Worm (Caenorhabditis elegans) whole organism, L4 larva: Measurements from ENCODE around the gene C25H3.3.
A peak's percentile ranks its signal among the peaks of the same experiment; 100 is the strongest.

ENCODE experiments used
- D1046.2 ChIP-seq: fragments of 200-800 bp; sonication (Bioruptor generic); IDR thresholded peaks from 2 replicates; pipeline ENCODE4 v1.3.6; 2022; ENCODE audit warnings: missing genetic modification characterization, missing compliant biosample characterization
- F37D6.2 ChIP-seq: sonication (generic microtip); optimal IDR thresholded peaks from 2 replicates; lab custom pipeline; 2016; ENCODE audit warnings: mild to moderate bottlenecking, missing genetic modification characterization, missing compliant biosample characterization
- F44E2.7 ChIP-seq: fragments of 200-800 bp; sonication (Bioruptor generic); IDR thresholded peaks from 2 replicates; pipeline ENCODE4 v2.1.2; 2022; ENCODE audit warnings: missing genetic modification characterization, missing compliant biosample characterization
- F49E8.2 ChIP-seq: sonication (generic microtip); optimal IDR thresholded peaks from 2 replicates; lab custom pipeline; 2016; ENCODE audit warnings: missing compliant biosample characterization, mild to moderate bottlenecking, missing genetic modification characterization, borderline replicate concordance
- R02D3.7 ChIP-seq: fragments of 150-350 bp; sonication (generic microtip); optimal IDR thresholded peaks from 3 replicates; lab custom pipeline; 2014; ENCODE audit warnings: missing biosample characterization, missing genetic modification characterization
- T20F7.1 ChIP-seq: fragments of 200-800 bp; sonication (Bioruptor generic); optimal IDR thresholded peaks from 2 replicates; lab custom pipeline; 2018; ENCODE audit warnings: mild to moderate bottlenecking, missing genetic modification characterization, missing compliant biosample characterization
- Y5F2A.4 ChIP-seq: fragments of 200-800 bp; sonication (Bioruptor generic); optimal IDR thresholded peaks from 2 replicates; lab custom pipeline; 2018; ENCODE audit warnings: mild to moderate bottlenecking, missing genetic modification characterization, missing compliant biosample characterization
- Y75B8A.6 ChIP-seq: fragments of 200-800 bp; sonication (Bioruptor generic); IDR thresholded peaks from 2 replicates; pipeline ENCODE4 v1.3.6; 2022; ENCODE audit warnings: missing genetic modification reagents, missing genetic modification characterization, missing compliant biosample characterization
- ZK337.2 ChIP-seq: fragments of 200-800 bp; sonication (Bioruptor generic); IDR thresholded peaks from 2 replicates; pipeline ENCODE4 v1.3.6; 2022; ENCODE audit warnings: missing genetic modification reagents, missing genetic modification characterization, missing compliant biosample characterization
- ama-1 ChIP-seq: fragments of 150-350 bp; optimal IDR thresholded peaks from 2 replicates; lab custom pipeline; 2014; ENCODE audit warnings: inconsistent platforms, mixed read lengths
- attf-4 ChIP-seq: sonication (generic microtip); optimal IDR thresholded peaks from 3 replicates; lab custom pipeline; 2017; ENCODE audit warnings: missing biosample characterization, missing genetic modification characterization
- ceh-20 ChIP-seq: fragments of 200-800 bp; sonication (Bioruptor generic); IDR thresholded peaks from 2 replicates; pipeline ENCODE4 v1.3.6; 2022; ENCODE audit warnings: missing genetic modification reagents, missing genetic modification characterization, missing compliant biosample characterization
- ceh-62 ChIP-seq: sonication (generic microtip); optimal IDR thresholded peaks from 2 replicates; lab custom pipeline; 2017; ENCODE audit warnings: missing biosample characterization, missing genetic modification characterization
- ceh-82 ChIP-seq: sonication (generic microtip); optimal IDR thresholded peaks from 2 replicates; lab custom pipeline; 2017; ENCODE audit warnings: missing biosample characterization, missing genetic modification characterization
- daf-19 ChIP-seq: fragments of 200-800 bp; sonication (Bioruptor generic); conservative IDR thresholded peaks from 2 replicates; pipeline ENCODE4 v1.3.6; 2022; ENCODE audit warnings: missing genetic modification characterization, missing compliant biosample characterization
- dmd-6 ChIP-seq: fragments of 200-800 bp; sonication (Bioruptor generic); IDR thresholded peaks from 2 replicates; pipeline ENCODE4 v1.3.6; 2022; ENCODE audit warnings: missing genetic modification reagents, missing genetic modification characterization, missing compliant biosample characterization
- fos-1 ChIP-seq: fragments of 150-350 bp; optimal IDR thresholded peaks from 2 replicates; lab custom pipeline; 2014; ENCODE audit warnings: missing biosample characterization, missing genetic modification characterization
- hlh-30 ChIP-seq: sonication (generic microtip); optimal IDR thresholded peaks from 2 replicates; lab custom pipeline; 2017; ENCODE audit warnings: antibody characterized with exemption, mild to moderate bottlenecking, missing genetic modification characterization, missing compliant biosample characterization; ENCODE audit not compliant: insufficient read depth
- lim-7 ChIP-seq: fragments of 200-800 bp; sonication (Bioruptor generic); IDR thresholded peaks from 2 replicates; pipeline ENCODE4 v1.3.6; 2022; ENCODE audit warnings: missing genetic modification characterization, missing compliant biosample characterization
- lin-15B ChIP-seq: fragments of 150-350 bp; sonication (generic microtip); optimal IDR thresholded peaks from 3 replicates; lab custom pipeline; 2014; ENCODE audit warnings: missing biosample characterization, missing genetic modification characterization
- lin-38 ChIP-seq: fragments of 200-800 bp; sonication (Bioruptor generic); IDR thresholded peaks from 2 replicates; pipeline ENCODE4 v1.3.6; 2022; ENCODE audit warnings: missing genetic modification reagents, missing genetic modification characterization, missing compliant biosample characterization
- lir-3 ChIP-seq: sonication (generic microtip); optimal IDR thresholded peaks from 2 replicates; lab custom pipeline; 2016; ENCODE audit warnings: mild to moderate bottlenecking, missing genetic modification characterization, missing compliant biosample characterization
- lsy-2 ChIP-seq, 2 experiments: fragments of 150-350 bp in 1 of 2; sonication (generic microtip) in 1 of 2; optimal IDR thresholded peaks; 2 replicates each; lab custom pipeline; 2014 to 2017; ENCODE audit warnings: missing biosample characterization in 2 of 2, missing genetic modification characterization in 2 of 2
- madf-5 ChIP-seq, 2 experiments: fragments of 200-800 bp; sonication (Bioruptor generic); IDR thresholded peaks; 2 replicates each; pipeline ENCODE4 v1.3.6; 2022; ENCODE audit warnings: missing compliant biosample characterization in 2 of 2, missing genetic modification characterization in 2 of 2
- mdt-29 ChIP-seq: fragments of 200-800 bp; sonication (Bioruptor generic); IDR thresholded peaks from 2 replicates; pipeline ENCODE4 v1.3.6; 2022; ENCODE audit warnings: missing genetic modification reagents, missing genetic modification characterization, missing compliant biosample characterization
- mep-1 ChIP-seq: fragments of 150-350 bp; sonication (generic microtip); optimal IDR thresholded peaks from 3 replicates; lab custom pipeline; 2014; ENCODE audit warnings: missing biosample characterization, missing genetic modification characterization
- mes-2 ChIP-seq: sonication (generic microtip); optimal IDR thresholded peaks from 2 replicates; lab custom pipeline; 2016; ENCODE audit warnings: missing genotype, mild to moderate bottlenecking, missing genetic modification characterization, missing compliant biosample characterization; ENCODE audit not compliant: poor library complexity, severe bottlenecking
- mxl-2 ChIP-seq: fragments of 200-800 bp; sonication (Bioruptor generic); conservative IDR thresholded peaks from 2 replicates; pipeline ENCODE4 v1.3.6; 2022; ENCODE audit warnings: missing genetic modification reagents, missing genetic modification characterization, missing compliant biosample characterization
- mxl-3 ChIP-seq: fragments of 200-800 bp; sonication (Bioruptor generic); optimal IDR thresholded peaks from 2 replicates; lab custom pipeline; 2018; ENCODE audit warnings: mild to moderate bottlenecking, missing genetic modification characterization, missing compliant biosample characterization
- nhr-10 ChIP-seq: fragments of 150-350 bp; optimal IDR thresholded peaks from 2 replicates; lab custom pipeline; 2014; ENCODE audit warnings: missing biosample characterization, missing genetic modification characterization
- nhr-25 ChIP-seq: sonication (generic microtip); optimal IDR thresholded peaks from 2 replicates; lab custom pipeline; 2017; ENCODE audit warnings: missing genetic modification characterization, mild to moderate bottlenecking, missing compliant biosample characterization, antibody characterized with exemption, moderate library complexity, borderline replicate concordance; ENCODE audit not compliant: insufficient read depth
- nhr-28 ChIP-seq: fragments of 150-350 bp; optimal IDR thresholded peaks from 2 replicates; lab custom pipeline; 2014; ENCODE audit warnings: missing biosample characterization, missing genetic modification characterization
- nhr-41 ChIP-seq: fragments of 200-800 bp; sonication (Bioruptor generic); IDR thresholded peaks from 2 replicates; pipeline ENCODE4 v1.3.6; 2022; ENCODE audit warnings: missing genetic modification reagents, missing genetic modification characterization, missing compliant biosample characterization
- php-3 ChIP-seq: fragments of 200-800 bp; sonication (Bioruptor generic); IDR thresholded peaks from 2 replicates; pipeline ENCODE4 v1.3.6; 2022; ENCODE audit warnings: missing genetic modification reagents, missing genetic modification characterization, missing compliant biosample characterization
- pqm-1 ChIP-seq: sonication (generic microtip); optimal IDR thresholded peaks from 2 replicates; lab custom pipeline; 2017; ENCODE audit warnings: missing biosample characterization, missing genetic modification characterization
- sdz-12 ChIP-seq: fragments of 200-800 bp; sonication (Bioruptor generic); optimal IDR thresholded peaks from 2 replicates; lab custom pipeline; 2018; ENCODE audit warnings: mild to moderate bottlenecking, missing genetic modification characterization, missing compliant biosample characterization
- set-16 ChIP-seq: fragments of 200-800 bp; sonication (Bioruptor generic); IDR thresholded peaks from 2 replicates; pipeline ENCODE4 v1.3.6; 2022; ENCODE audit warnings: missing genetic modification reagents, missing genetic modification characterization, missing compliant biosample characterization
- snpc-1.2 ChIP-seq: fragments of 200-800 bp; sonication (Bioruptor generic); IDR thresholded peaks from 2 replicates; pipeline ENCODE4 v1.3.6; 2022; ENCODE audit warnings: missing genetic modification reagents, missing genetic modification characterization, missing compliant biosample characterization
- snpc-4 ChIP-seq: fragments of 150-350 bp; optimal IDR thresholded peaks from 2 replicates; lab custom pipeline; 2014; ENCODE audit warnings: missing biosample characterization, missing genetic modification characterization
- tag-97 ChIP-seq: fragments of 200-800 bp; sonication (Bioruptor generic); IDR thresholded peaks from 2 replicates; pipeline ENCODE4 v1.3.6; 2022; ENCODE audit warnings: missing genetic modification characterization, missing compliant biosample characterization
- unc-130 ChIP-seq: sonication (generic microtip); optimal IDR thresholded peaks from 2 replicates; lab custom pipeline; 2016; ENCODE audit warnings: missing genetic modification reagents, missing genetic modification characterization, missing compliant biosample characterization
- unc-62 ChIP-seq, 3 experiments: fragments of 150-350 bp in 1 of 3; sonication (generic microtip); optimal IDR thresholded peaks in 2 of 3; peaks in 1 of 3; 1 replicate in 1 of 3; 2 replicates in 2 of 3; lab custom pipeline; 2014 to 2017; ENCODE audit warnings: missing biosample characterization in 3 of 3, missing genetic modification characterization in 3 of 3, missing genetic modification reagents in 3 of 3, missing genotype in 1 of 3
- zag-1 ChIP-seq: fragments of 150-350 bp; optimal IDR thresholded peaks from 2 replicates; lab custom pipeline; 2014; ENCODE audit warnings: missing biosample characterization, missing genetic modification characterization
- zfp-3 ChIP-seq: fragments of 200-800 bp; sonication (Bioruptor generic); conservative IDR thresholded peaks from 2 replicates; pipeline ENCODE4 v1.3.6; 2022; ENCODE audit warnings: missing genetic modification reagents, missing genetic modification characterization, missing compliant biosample characterization
- zip-11 ChIP-seq: fragments of 200-800 bp; sonication (Bioruptor generic); IDR thresholded peaks from 2 replicates; pipeline ENCODE4 v1.3.6; 2022; ENCODE audit warnings: missing genetic modification characterization, missing compliant biosample characterization
- ztf-11 ChIP-seq: fragments of 150-350 bp; optimal IDR thresholded peaks from 2 replicates; lab custom pipeline; 2014; ENCODE audit warnings: missing biosample characterization, missing genetic modification characterization

The C25H3.3 gene

DNA sequence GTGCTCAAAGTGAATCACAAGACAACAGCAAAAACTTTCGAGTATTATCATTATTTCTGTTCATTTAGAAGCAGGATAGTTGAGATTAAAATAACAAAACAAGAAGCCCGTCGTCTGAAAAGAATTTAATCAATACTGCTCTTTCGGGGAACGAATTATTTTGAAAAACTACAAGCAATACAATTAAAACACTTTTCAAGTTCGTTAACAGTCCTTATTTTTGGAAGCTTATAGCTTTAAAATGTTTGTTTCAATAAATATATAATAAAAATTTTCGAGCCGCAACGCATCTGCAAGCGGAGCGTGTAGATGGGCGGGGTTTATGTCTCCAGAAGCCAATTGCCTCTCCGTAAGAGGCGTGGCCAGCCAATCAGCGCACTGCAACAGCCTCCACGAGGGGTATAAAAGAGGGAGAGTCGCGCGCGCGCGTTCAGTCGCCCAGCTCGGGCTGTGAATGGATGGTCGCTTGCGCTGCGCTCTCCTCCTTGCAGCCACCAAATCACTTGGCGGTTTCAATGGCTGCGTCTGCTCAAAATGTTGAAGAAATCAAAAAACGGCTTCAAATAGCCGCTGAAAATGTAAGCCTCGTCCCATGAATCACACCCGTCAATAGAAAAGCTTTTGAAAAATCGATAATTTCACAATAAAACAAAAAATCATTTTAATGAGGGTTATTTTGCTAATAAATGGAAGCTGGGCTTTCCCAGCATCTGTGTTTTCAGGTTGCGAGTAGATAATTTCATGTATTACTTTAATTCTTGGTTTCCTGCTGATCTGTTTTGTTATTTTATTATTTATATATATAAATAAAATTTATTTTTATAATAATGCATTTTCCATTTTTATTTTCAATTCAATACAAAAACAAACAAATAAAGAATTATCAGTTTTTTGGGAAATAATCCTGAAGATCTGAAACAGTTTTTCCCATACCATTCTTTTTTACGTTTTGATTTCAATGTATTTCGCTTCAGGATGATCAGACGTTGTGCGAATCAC, 33.0 kb upstream of the C25H3.3 start, which contains the start of the genes ift-43 and mdt-26 (continued):
- TF ChIP-seq mep-1 (tag; lab: Kevin White, UChicago) (peak; percentile 77), lin-15B (tag; lab: Kevin White, UChicago) (no peak), Y75B8A.6 (GFP tag; lab: Robert Waterston, UW) (peak; percentile 73; the same call in 1 of the 2 replicates), ceh-62 (tag; lab: Kevin White, UChicago) (no peak), nhr-41 (GFP tag; lab: Robert Waterston, UW) (peak; percentile 65; the same call in 1 of the 2 replicates), ceh-82 (tag; lab: Kevin White, UChicago) (peak; percentile 34), ZK337.2 (no peak), mes-2 (peak; percentile 74), hlh-30 (tag; lab: Kevin White, UChicago) (peak; percentile 79)
- TF ChIP-seq, all 104 proteins: peak for 63

ce11 chrII:5661735-5662177, 32.2 kb upstream of the C25H3.3 start:
- TF ChIP-seq T20F7.1 (GFP tag; lab: Kevin White, UChicago) (peak; percentile 82), daf-19 (GFP tag; lab: Robert Waterston, UW) (0 out of 2 replicates have a peak, but pooled peaks have one; percentile 51), snpc-4 (tag; lab: Kevin White, UChicago) (no peak), mxl-3 (peak; percentile 88), ztf-11 (tag; lab: Kevin White, UChicago) (peak; percentile 29), unc-130 (peak; percentile 76), dmd-6 (GFP tag; lab: Robert Waterston, UW) (peak; percentile 90), D1046.2 (GFP tag; lab: Robert Waterston, UW) (peak; percentile 94), lir-3 (tag; lab: Kevin White, UChicago) (peak; percentile 72), zip-11 (GFP tag; lab: Robert Waterston, UW) (peak; percentile 67; the same call in 1 of the 2 replicates), pqm-1 (tag; lab: Kevin White, UChicago) (peak; percentile 11), nhr-10 (tag; lab: Kevin White, UChicago) (peak; percentile 77), ceh-20 (GFP tag; lab: Robert Waterston, UW) (peak; percentile 96), lsy-2 (tag; optimal IDR thresholded peaks at IDR 0.05; lab: Kevin White, UChicago) (peak; percentile 86 to 89), tag-97 (GFP tag; lab: Robert Waterston, UW) (peak; percentile 90), fos-1 (tag; lab: Kevin White, UChicago) (no peak), mxl-2 (GFP tag; lab: Robert Waterston, UW) (peak; percentile 51; the same call in 1 of the 2 replicates), lin-38 (GFP tag; lab: Robert Waterston, UW) (peak; percentile 89), sdz-12 (peak; percentile 100), Y5F2A.4 (GFP tag; lab: Kevin White, UChicago) (peak; percentile 81), lim-7 (peak; percentile 95), F44E2.7 (GFP tag; lab: Robert Waterston, UW) (peak; percentile 94), mdt-29 (GFP tag; lab: Robert Waterston, UW) (peak; percentile 94), php-3 (GFP tag; lab: Robert Waterston, UW) (peak; percentile 90), R02D3.7 (tag; lab: Kevin White, UChicago) (no peak), zfp-3 (GFP tag; lab: Robert Waterston, UW) (peak; percentile 98), F37D6.2 (tag; lab: Kevin White, UChicago) (peak; percentile 91), set-16 (peak; percentile 99), mes-2 (peak; percentile 86), ama-1 (lab: Kevin White, UChicago) (peak; percentile 100), nhr-25 (tag; lab: Kevin White, UChicago) (peak; percentile 2), nhr-28 (tag; lab: Kevin White, UChicago) (peak; percentile 55), unc-62 (GFP tag; optimal IDR thresholded peaks at IDR 0.05 in 1 of 2; lab: Kevin White, UChicago) (peak in 1 of 2 experiments; percentile 100), unc-62 (tag; optimal IDR thresholded peaks at IDR 0.05; lab: Kevin White, UChicago) (peak; percentile 45), madf-5 (GFP tag; IDR thresholded peaks at IDR 0.05; lab: Robert Waterston, UW) (peak; percentile 95 to 98), snpc-1.2 (peak; percentile 94), attf-4 (tag; lab: Kevin White, UChicago) (no peak), F49E8.2 (tag; lab: Kevin White, UChicago) (peak; percentile 88), zag-1 (tag; lab: Kevin White, UChicago) (peak; percentile 44)
